Worm (Caenorhabditis elegans) whole organism, L1 larva: ENCODE data around the gene C17F4.3.

Experiments used
- ceh-82 ChIP-seq, 3 experiments: fragments of 150-350 bp in 1 of 3; sonication (generic microtip) in 2 of 3; optimal IDR thresholded peaks; 2 replicates each; lab custom pipeline; 2014 to 2017; ENCODE audit warnings: missing biosample characterization in 3 of 3, missing genetic modification characterization in 3 of 3
- elt-2 ChIP-seq: sonication (generic microtip); optimal IDR thresholded peaks from 2 replicates; lab custom pipeline; 2016; ENCODE audit warnings: missing genetic modification characterization, mild to moderate bottlenecking, inconsistent platforms, missing compliant biosample characterization, missing genetic modification reagents
- lin-39 ChIP-seq: fragments of 150-350 bp; optimal IDR thresholded peaks from 2 replicates; lab custom pipeline; 2014; ENCODE audit warnings: missing biosample characterization, missing genetic modification reagents, missing genetic modification characterization
- tbx-2 ChIP-seq: sonication (generic microtip); optimal IDR thresholded peaks from 2 replicates; lab custom pipeline; 2016; ENCODE audit warnings: missing genetic modification characterization, missing compliant biosample characterization
- unc-130 ChIP-seq: fragments of 150-350 bp; optimal IDR thresholded peaks from 2 replicates; lab custom pipeline; 2017; ENCODE audit warnings: missing biosample characterization, missing genetic modification characterization, inconsistent platforms

DNA sequence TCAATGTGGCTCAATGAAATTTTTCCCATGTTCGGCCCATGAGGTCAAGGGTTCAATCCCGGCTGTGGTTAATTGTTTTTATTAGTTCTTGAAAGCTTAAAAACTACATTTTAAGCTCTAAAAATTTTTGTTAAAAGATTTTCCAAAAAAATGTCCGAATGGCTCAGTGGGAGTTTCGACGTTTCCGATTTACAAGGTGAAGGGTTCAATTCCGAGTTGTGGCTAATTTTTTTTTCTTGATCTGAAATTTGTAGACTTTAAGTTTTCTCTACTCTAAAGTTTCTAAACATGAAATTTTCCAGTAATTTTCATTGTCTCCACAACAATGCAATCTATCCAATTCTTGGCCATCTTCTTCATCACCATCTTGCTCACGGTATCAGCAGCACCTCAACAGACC lies 22.2 kb downstream of the C17F4.3 start, which contains the start of gene F02E11.2:
- TF ChIP-seq elt-2 (tag; lab: Kevin White, UChicago) = no peak
- no peak for TF ChIP-seq unc-130 (tag; lab: Kevin White, UChicago)
- TF ChIP-seq lin-39 = no peak
- TF ChIP-seq tbx-2 = no peak
- no peak for TF ChIP-seq ceh-82 (tag; optimal IDR thresholded peaks at IDR 0.05; lab: Kevin White, UChicago)
